Fruit fly (Drosophila melanogaster): ENCODE measurements around the gene fig.

DNA sequence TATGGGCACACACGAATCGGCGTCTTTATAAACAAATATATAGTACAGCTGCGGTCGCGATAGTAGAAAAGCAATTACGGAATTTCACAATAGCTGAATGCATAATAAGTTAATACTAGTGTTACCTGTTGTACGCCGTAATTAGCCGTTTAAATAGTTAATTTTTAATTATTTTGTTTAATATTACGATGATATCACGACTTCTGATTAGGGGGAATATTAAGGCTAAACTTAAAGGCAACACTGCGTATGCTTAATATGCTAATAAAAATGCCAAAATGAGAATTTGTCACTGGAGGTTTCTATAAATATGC lies 1.3 kb downstream of the fig start:
- TF ChIP-seq Sox102F (GFP tag; optimal IDR thresholded peaks at IDR 0.05) (no peak), CG6163 (GFP tag; IDR thresholded peaks at IDR 0.05) (no peak), Blimp-1 (GFP tag; optimal IDR thresholded peaks at IDR 0.05) (no peak), CG4318 (GFP tag; optimal IDR thresholded peaks at IDR 0.05) (no peak), CG3032 (tag; optimal IDR thresholded peaks at IDR 0.05) (no peak), CG6276 (GFP tag; optimal IDR thresholded peaks at IDR 0.05) (no peak), Eip93F (GFP tag; optimal IDR thresholded peaks at IDR 0.05) (no peak), cyc (GFP tag; optimal IDR thresholded peaks at IDR 0.05) (no peak), CG6808 (GFP tag; optimal IDR thresholded peaks at IDR 0.05) (no peak), dac (GFP tag; optimal IDR thresholded peaks at IDR 0.05) (no peak), Hr39 (GFP tag; optimal IDR thresholded peaks at IDR 0.05) (no peak), fd59A (GFP tag; optimal IDR thresholded peaks at IDR 0.05) (no peak)

All from whole organism, prepupa.